Worm (Caenorhabditis elegans): Measurements from ENCODE around the gene F17E9.15.

DNA sequence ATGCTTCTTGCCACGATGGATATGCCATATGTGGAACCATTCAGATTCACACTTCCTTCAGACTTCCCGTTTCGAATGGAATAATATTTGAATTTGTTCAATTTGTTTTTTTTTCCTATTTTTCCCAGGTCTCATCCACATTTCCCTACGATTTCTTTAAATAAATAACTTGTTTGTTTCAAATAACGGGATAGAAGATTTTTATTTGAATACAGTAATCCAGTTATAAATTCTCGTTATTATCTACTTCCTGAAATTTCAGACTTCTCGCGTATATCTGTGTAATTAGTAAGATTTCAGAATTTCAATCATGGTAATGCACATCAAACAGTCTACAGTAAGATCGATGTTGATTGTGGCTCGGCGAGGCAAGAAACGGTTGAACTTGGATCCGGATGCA, 46.8 kb upstream of the F17E9.15 start, which contains the start of gene F35H10.5:
- TF ChIP-seq nhr-179 (tag; optimal IDR thresholded peaks at IDR 0.05) = no peak
- no peak for TF ChIP-seq hlh-12 (tag; optimal IDR thresholded peaks at IDR 0.05)
- no peak for TF ChIP-seq F55B11.4 (tag; optimal IDR thresholded peaks at IDR 0.05; ENCODE audit: borderline replicate concordance, insufficient read depth)
- TF ChIP-seq dpff-1 (tag; optimal IDR thresholded peaks at IDR 0.05) = no peak
- no peak for TF ChIP-seq ekl-4 (GFP tag; IDR thresholded peaks at IDR 0.05)
- TF ChIP-seq lsl-1 (GFP tag; optimal IDR thresholded peaks at IDR 0.05) = no peak
- no peak for TF ChIP-seq unc-62 (GFP tag; optimal IDR thresholded peaks at IDR 0.05)
- no peak for TF ChIP-seq ets-4 (GFP tag; optimal IDR thresholded peaks at IDR 0.05)

All from whole organism, young adult.